Worm (Caenorhabditis elegans) whole organism, L4 larva: Measurements from ENCODE around the gene Y51A2D.1.

Experiments used
- F49E8.2 ChIP-seq: sonication (generic microtip); optimal IDR thresholded peaks from 2 replicates; lab custom pipeline; 2016; ENCODE audit warnings: missing compliant biosample characterization, mild to moderate bottlenecking, missing genetic modification characterization, borderline replicate concordance
- ama-1 ChIP-seq: fragments of 150-350 bp; optimal IDR thresholded peaks from 2 replicates; lab custom pipeline; 2014; ENCODE audit warnings: inconsistent platforms, mixed read lengths
- ceh-82 ChIP-seq: sonication (generic microtip); optimal IDR thresholded peaks from 2 replicates; lab custom pipeline; 2017; ENCODE audit warnings: missing biosample characterization, missing genetic modification characterization
- daf-16 ChIP-seq, 3 experiments: sonication (generic microtip); optimal IDR thresholded peaks; 2 replicates each; lab custom pipeline; 2016 to 2017; ENCODE audit warnings: missing genetic modification characterization in 3 of 3, missing genetic modification reagents in 3 of 3, mild to moderate bottlenecking in 2 of 3, missing compliant biosample characterization in 2 of 3, missing biosample characterization in 1 of 3, moderate library complexity in 1 of 3
- lin-13 ChIP-seq: fragments of 150-350 bp; optimal IDR thresholded peaks from 2 replicates; lab custom pipeline; 2014; ENCODE audit warnings: missing biosample characterization, missing genetic modification reagents, missing genetic modification characterization
- nhr-28 ChIP-seq: fragments of 150-350 bp; optimal IDR thresholded peaks from 2 replicates; lab custom pipeline; 2014; ENCODE audit warnings: missing biosample characterization, missing genetic modification characterization
- nhr-77 ChIP-seq: fragments of 150-350 bp; optimal IDR thresholded peaks from 2 replicates; lab custom pipeline; 2014; ENCODE audit warnings: missing biosample characterization, missing genetic modification characterization
- rbr-2 ChIP-seq: sonication (generic microtip); optimal IDR thresholded peaks from 2 replicates; lab custom pipeline; 2016; ENCODE audit warnings: missing genotype, missing genetic modification characterization, missing compliant biosample characterization
- tag-97 ChIP-seq: fragments of 200-800 bp; sonication (Bioruptor generic); IDR thresholded peaks from 2 replicates; pipeline ENCODE4 v1.3.6; 2022; ENCODE audit warnings: missing genetic modification characterization, missing compliant biosample characterization

DNA sequence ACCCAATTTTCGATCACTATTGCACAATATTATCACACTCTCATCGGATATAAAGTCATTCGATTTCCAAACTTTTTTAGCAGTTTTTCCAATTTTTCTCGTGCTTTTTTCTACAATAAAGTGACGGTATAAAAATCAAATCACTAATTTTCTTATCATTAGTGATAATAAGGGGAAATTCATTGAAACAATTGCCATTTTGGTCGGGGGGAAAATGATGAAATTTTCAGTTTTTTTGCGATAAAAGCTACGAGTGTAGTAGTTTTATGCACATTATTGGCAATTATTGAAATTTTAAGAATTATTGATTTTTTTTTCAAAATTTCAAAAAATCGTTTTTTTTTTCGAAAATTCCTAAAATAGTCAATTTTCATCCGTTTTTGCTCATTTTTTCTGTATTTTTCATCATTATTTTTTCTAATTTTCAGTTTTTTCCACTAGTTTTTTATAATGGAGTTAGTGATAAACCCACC, 46.3 kb upstream of the Y51A2D.1 start, which contains the start of gene ZK228.4:
- no peak for TF ChIP-seq daf-16 (GFP tag; optimal IDR thresholded peaks at IDR 0.05; lab: Kevin White, UChicago)
- peak; percentile 18 for TF ChIP-seq daf-16 (tag; optimal IDR thresholded peaks at IDR 0.05; lab: Kevin White, UChicago)
- no peak for TF ChIP-seq rbr-2 (tag; lab: Kevin White, UChicago)
- no peak for TF ChIP-seq ceh-82 (tag; lab: Kevin White, UChicago)
- no peak for TF ChIP-seq nhr-77 (tag; lab: Kevin White, UChicago)
- no peak for TF ChIP-seq lin-13
- no peak for TF ChIP-seq tag-97
- no peak for TF ChIP-seq F49E8.2 (tag; lab: Kevin White, UChicago)
- no peak for TF ChIP-seq ama-1
- TF ChIP-seq nhr-28 (tag; lab: Kevin White, UChicago) = peak; percentile 54
